Fruit fly (Drosophila melanogaster) Kc167 (cell line): ENCODE results near the gene CG14304.

Source experiments
- Myc ChIP-seq: fragments of >200 bp; optimal IDR thresholded peaks from 2 replicates; lab custom pipeline; 2017; ENCODE audit warnings: missing external identifiers
- h ChIP-seq: fragments of >200 bp; optimal IDR thresholded peaks from 3 replicates; lab custom pipeline; 2018; ENCODE audit warnings: missing external identifiers
- psq ChIP-seq: fragments of >200 bp; optimal IDR thresholded peaks from 2 replicates; lab custom pipeline; 2017; ENCODE audit warnings: missing external identifiers

dm6 chr3R:18669152-18669551, 48.0 kb upstream of the CG14304 start, which contains the start of gene CG7702:
- TF ChIP-seq psq, result no peak
- no peak for TF ChIP-seq h (lab: Kevin White, UChicago)
- no peak for TF ChIP-seq Myc (lab: Kevin White, UChicago)
